Fruit fly (Drosophila melanogaster): ENCODE data around the gene wda.

Gene wda

DNA sequence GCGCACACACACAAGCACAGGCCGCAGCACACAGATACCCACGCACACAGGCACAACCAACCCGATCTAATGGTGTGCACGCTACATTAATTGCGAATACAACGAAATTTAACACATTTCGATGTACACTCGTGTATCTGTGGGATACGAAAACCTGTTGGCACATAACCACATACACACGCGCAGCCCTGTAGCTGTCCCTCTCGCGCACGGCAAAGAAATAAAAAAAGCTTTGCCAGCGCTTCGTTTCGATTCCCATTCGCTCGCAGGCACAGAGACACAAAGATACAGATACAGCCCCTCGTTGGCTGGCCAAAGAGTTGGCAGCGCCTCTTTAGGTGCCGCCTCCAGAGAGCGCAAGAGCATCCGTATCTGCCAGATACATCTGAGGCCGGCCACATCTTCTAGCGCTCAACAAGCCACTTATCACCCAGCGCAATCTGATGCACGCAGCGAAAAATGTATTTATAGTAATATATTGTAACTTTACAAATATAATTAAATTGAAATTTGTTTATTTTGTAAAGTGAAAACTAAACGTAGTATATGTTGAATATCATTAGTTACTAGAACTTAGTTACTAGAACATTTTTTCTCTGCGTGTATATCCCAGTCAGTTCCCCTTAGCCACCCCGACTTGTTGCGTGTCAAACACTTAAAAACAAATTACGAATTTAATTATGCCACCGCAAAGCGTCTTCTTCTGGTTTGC is 35.3 kb upstream of the wda start (continued):
- TF ChIP-seq CG32264 (GFP tag; optimal IDR thresholded peaks at IDR 0.05) (no peak), Myc (optimal IDR thresholded peaks at IDR 0.05) (no peak), N (GFP tag; optimal IDR thresholded peaks at IDR 0.05) (peak; percentile 94)

DNA sequence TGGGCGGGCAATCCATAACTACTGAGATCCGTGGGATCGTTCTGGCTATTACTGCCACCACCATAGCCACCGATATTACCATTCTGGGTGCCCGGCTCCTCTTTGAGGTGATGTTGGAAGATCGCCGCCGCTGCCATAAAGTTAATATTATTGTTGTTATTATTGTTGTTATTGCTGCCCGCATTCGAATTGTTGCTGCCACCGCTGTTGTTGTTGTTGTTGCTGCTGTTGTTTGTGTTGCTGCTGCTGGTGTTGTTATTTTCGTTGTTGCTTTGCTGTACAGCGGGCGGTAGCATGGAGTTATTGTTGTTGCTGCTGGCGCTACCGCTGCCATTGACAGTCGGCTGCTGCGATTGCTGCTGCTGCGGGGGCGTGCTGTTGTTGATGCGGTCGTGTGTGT is 34.4 kb upstream of the wda start:
- TF ChIP-seq Dfd (GFP tag; optimal IDR thresholded peaks at IDR 0.05) = no peak
- TF ChIP-seq dmrt93B (GFP tag; optimal IDR thresholded peaks at IDR 0.05) = no peak
- TF ChIP-seq tai (GFP tag; optimal IDR thresholded peaks at IDR 0.05) = no peak
- TF ChIP-seq woc (GFP tag; optimal IDR thresholded peaks at IDR 0.05) = no peak
- no peak for TF ChIP-seq OdsH (GFP tag; optimal IDR thresholded peaks at IDR 0.05)
- TF ChIP-seq Vsx2 (GFP tag; optimal IDR thresholded peaks at IDR 0.05; ENCODE audit: partially characterized antibody) = no peak
- no peak for TF ChIP-seq sage (GFP tag; optimal IDR thresholded peaks at IDR 0.05)
- no peak for TF ChIP-seq fru (GFP tag; optimal IDR thresholded peaks at IDR 0.05)
- no peak for TF ChIP-seq ey (GFP tag; optimal IDR thresholded peaks at IDR 0.05)
- no peak for TF ChIP-seq CrebA (GFP tag; optimal IDR thresholded peaks at IDR 0.05; ENCODE audit: borderline replicate concordance)
- no peak for TF ChIP-seq rgr (GFP tag; optimal IDR thresholded peaks at IDR 0.05)
- TF ChIP-seq dsf (GFP tag; optimal IDR thresholded peaks at IDR 0.05; ENCODE audit: borderline replicate concordance) = no peak
- TF ChIP-seq dl (GFP tag; optimal IDR thresholded peaks at IDR 0.05; ENCODE audit: insufficient read depth in 1 of 2, partially characterized antibody in 2 of 2) = no peak
- no peak for TF ChIP-seq usp (GFP tag; optimal IDR thresholded peaks at IDR 0.05)
- no peak for TF ChIP-seq pan (optimal IDR thresholded peaks at IDR 0.05)
- TF ChIP-seq psq (GFP tag; optimal IDR thresholded peaks at IDR 0.05) = no peak

DNA sequence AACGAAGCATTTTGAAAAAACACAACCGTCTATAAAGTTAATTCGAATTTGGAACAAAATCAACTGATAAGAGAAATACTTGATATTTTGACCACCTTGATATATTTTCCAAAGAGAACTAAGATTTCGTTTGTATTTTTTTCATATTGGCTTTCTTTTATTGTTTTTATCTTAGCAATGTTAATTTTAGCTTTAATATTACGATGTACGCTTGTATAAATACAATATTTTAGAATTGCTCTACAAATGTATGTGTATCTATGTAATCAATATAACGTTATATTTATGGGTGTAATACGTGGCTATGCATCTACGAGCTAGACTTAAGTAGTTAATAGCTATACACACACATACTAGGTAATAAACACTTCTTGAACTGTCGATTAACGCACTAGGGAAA is 32.2 kb upstream of the wda start, which contains the start of gene bb8:
Gene bb8, minus strand, starts transcription at position 101 of the 400 bp plus-strand sequence.
- TF ChIP-seq CrebA (GFP tag; optimal IDR thresholded peaks at IDR 0.05; ENCODE audit: borderline replicate concordance) (no peak), Dif (GFP tag; optimal IDR thresholded peaks at IDR 0.05; ENCODE audit: partially characterized antibody) (no peak), Myc (optimal IDR thresholded peaks at IDR 0.05) (no peak), woc (GFP tag; optimal IDR thresholded peaks at IDR 0.05) (no peak), dsf (GFP tag; optimal IDR thresholded peaks at IDR 0.05; ENCODE audit: borderline replicate concordance) (no peak), CG32264 (GFP tag; optimal IDR thresholded peaks at IDR 0.05) (no peak), brk (GFP tag; optimal IDR thresholded peaks at IDR 0.05) (no peak), Hr78 (GFP tag; optimal IDR thresholded peaks at IDR 0.05) (no peak), CG9705 (GFP tag; optimal IDR thresholded peaks at IDR 0.05) (no peak)

DNA sequence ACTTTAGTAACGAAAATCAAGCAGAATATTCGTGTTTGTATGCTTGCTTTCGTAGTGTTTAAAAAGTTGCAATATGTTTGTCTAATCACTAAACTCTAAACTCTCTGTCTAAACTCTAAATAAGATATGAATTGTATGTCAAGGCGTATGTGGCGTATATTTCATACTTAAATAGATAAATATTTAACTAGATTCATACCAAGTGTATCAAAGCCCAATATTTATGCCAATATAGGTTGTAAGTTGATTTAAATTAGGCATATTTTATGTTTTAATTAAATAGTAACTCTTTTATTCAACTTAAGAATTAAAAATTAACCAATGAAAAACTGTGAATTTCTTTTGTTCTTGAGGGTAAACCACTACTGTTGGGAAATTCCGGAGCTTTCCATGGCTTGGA is 30.1 kb upstream of the wda start, which contains the start of gene wam:
Gene wam, minus strand, starts transcription at position 101 of the 400 bp plus-strand sequence.
- TF ChIP-seq pan (optimal IDR thresholded peaks at IDR 0.05) = no peak
- no peak for TF ChIP-seq lola (GFP tag; optimal IDR thresholded peaks at IDR 0.05)
- no peak for TF ChIP-seq GATAd (GFP tag; optimal IDR thresholded peaks at IDR 0.05)
- TF ChIP-seq Jra (GFP tag; optimal IDR thresholded peaks at IDR 0.05) = no peak
- TF ChIP-seq sage (GFP tag; optimal IDR thresholded peaks at IDR 0.05) = no peak
- no peak for TF ChIP-seq fru (GFP tag; optimal IDR thresholded peaks at IDR 0.05)
- TF ChIP-seq CG32264 (GFP tag; optimal IDR thresholded peaks at IDR 0.05) = no peak
- no peak for TF ChIP-seq sv (GFP tag; optimal IDR thresholded peaks at IDR 0.05)
- TF ChIP-seq Sp1 (GFP tag; optimal IDR thresholded peaks at IDR 0.05) = no peak
- TF ChIP-seq Abd-B (GFP tag; optimal IDR thresholded peaks at IDR 0.05) = no peak
- TF ChIP-seq Rel (GFP tag; optimal IDR thresholded peaks at IDR 0.05) = no peak
- TF ChIP-seq Rel (tag; optimal IDR thresholded peaks at IDR 0.05) = no peak
- no peak for TF ChIP-seq CrebA (GFP tag; optimal IDR thresholded peaks at IDR 0.05; ENCODE audit: borderline replicate concordance)

DNA sequence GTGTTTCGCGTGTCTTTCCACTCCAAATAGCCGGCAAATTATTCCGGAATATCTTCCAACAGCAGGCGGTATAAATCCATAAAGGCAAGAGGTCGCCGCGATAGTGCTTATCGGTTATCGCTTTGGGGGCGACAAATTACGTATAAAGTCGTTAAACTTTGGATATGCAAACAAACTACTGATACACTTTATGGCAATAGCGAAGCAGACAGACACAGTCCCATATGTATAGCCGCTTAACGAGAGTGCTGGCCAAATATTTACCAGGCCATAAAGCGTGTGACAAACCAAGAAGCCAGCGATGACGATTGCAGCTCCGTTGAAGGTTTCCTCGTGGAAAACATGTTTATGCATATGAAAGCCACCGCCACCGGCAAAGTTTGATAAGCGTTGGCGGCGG is 26.4 kb upstream of the wda start:
- TF ChIP-seq br (GFP tag; optimal IDR thresholded peaks at IDR 0.05) (no peak), Sp1 (GFP tag; optimal IDR thresholded peaks at IDR 0.05) (no peak), fru (GFP tag; optimal IDR thresholded peaks at IDR 0.05) (no peak), Myc (optimal IDR thresholded peaks at IDR 0.05) (no peak), CG9705 (GFP tag; optimal IDR thresholded peaks at IDR 0.05) (no peak), CrebA (GFP tag; optimal IDR thresholded peaks at IDR 0.05; ENCODE audit: borderline replicate concordance) (no peak), psq (GFP tag; optimal IDR thresholded peaks at IDR 0.05) (no peak), Mio (GFP tag; optimal IDR thresholded peaks at IDR 0.05) (no peak), OdsH (GFP tag; optimal IDR thresholded peaks at IDR 0.05) (no peak), lola (GFP tag; optimal IDR thresholded peaks at IDR 0.05) (no peak), Abd-B (GFP tag; optimal IDR thresholded peaks at IDR 0.05) (no peak), dsf (GFP tag; optimal IDR thresholded peaks at IDR 0.05; ENCODE audit: borderline replicate concordance) (no peak), CG32264 (GFP tag; optimal IDR thresholded peaks at IDR 0.05) (no peak), brk (GFP tag; optimal IDR thresholded peaks at IDR 0.05) (no peak), usp (GFP tag; optimal IDR thresholded peaks at IDR 0.05) (no peak), foxo (GFP tag; optimal IDR thresholded peaks at IDR 0.05) (no peak), Rel (GFP tag; optimal IDR thresholded peaks at IDR 0.05) (no peak), Rel (tag; optimal IDR thresholded peaks at IDR 0.05) (no peak)
